Worm (Caenorhabditis elegans) whole organism, L4 larva: ENCODE results near the gene T26C5.3.
A peak's percentile ranks its signal among the peaks of the same experiment; 100 is the strongest.

Experiments used
- D1046.2 ChIP-seq: fragments of 200-800 bp; sonication (Bioruptor generic); IDR thresholded peaks from 2 replicates; pipeline ENCODE4 v1.3.6; 2022; ENCODE audit warnings: missing genetic modification characterization, missing compliant biosample characterization
- T20F7.1 ChIP-seq: fragments of 200-800 bp; sonication (Bioruptor generic); optimal IDR thresholded peaks from 2 replicates; lab custom pipeline; 2018; ENCODE audit warnings: mild to moderate bottlenecking, missing genetic modification characterization, missing compliant biosample characterization
- Y75B8A.6 ChIP-seq: fragments of 200-800 bp; sonication (Bioruptor generic); IDR thresholded peaks from 2 replicates; pipeline ENCODE4 v1.3.6; 2022; ENCODE audit warnings: missing genetic modification reagents, missing genetic modification characterization, missing compliant biosample characterization
- aha-1 ChIP-seq: fragments of 150-350 bp; peaks from one replicate; lab custom pipeline; 2014; ENCODE audit warnings: missing biosample characterization, missing genetic modification characterization
- ceh-28 ChIP-seq: fragments of 150-350 bp; optimal IDR thresholded peaks from 2 replicates; lab custom pipeline; 2014; ENCODE audit warnings: missing biosample characterization, missing genetic modification reagents, missing genetic modification characterization
- ceh-44 ChIP-seq: fragments of 200-800 bp; sonication (Bioruptor generic); IDR thresholded peaks from 2 replicates; pipeline ENCODE4 v1.3.6; 2022; ENCODE audit warnings: missing genetic modification reagents, missing genetic modification characterization, missing compliant biosample characterization
- ces-1 ChIP-seq: fragments of 150-350 bp; sonication (generic microtip); optimal IDR thresholded peaks from 4 replicates; lab custom pipeline; 2014; ENCODE audit warnings: missing biosample characterization, missing genetic modification reagents, missing genetic modification characterization
- cey-2 ChIP-seq: sonication (generic microtip); optimal IDR thresholded peaks from 3 replicates; lab custom pipeline; 2017; ENCODE audit warnings: missing genetic modification characterization, mild to moderate bottlenecking, missing compliant biosample characterization, antibody characterized with exemption, borderline replicate concordance; ENCODE audit not compliant: insufficient read depth
- dmd-9 ChIP-seq: fragments of 200-800 bp; sonication (Bioruptor generic); IDR thresholded peaks from 2 replicates; pipeline ENCODE4 v1.3.6; 2022; ENCODE audit warnings: missing genetic modification reagents, missing genetic modification characterization, missing compliant biosample characterization
- dpl-1 ChIP-seq: fragments of 150-350 bp; optimal IDR thresholded peaks from 2 replicates; lab custom pipeline; 2014; ENCODE audit warnings: missing biosample characterization, missing genetic modification reagents, missing genetic modification characterization
- dve-1 ChIP-seq: sonication (generic microtip); optimal IDR thresholded peaks from 2 replicates; lab custom pipeline; 2017; ENCODE audit warnings: antibody characterized with exemption, mild to moderate bottlenecking, missing genetic modification characterization, missing compliant biosample characterization; ENCODE audit not compliant: insufficient read depth
- egl-43 ChIP-seq: fragments of 200-800 bp; sonication (Bioruptor generic); IDR thresholded peaks from 2 replicates; pipeline ENCODE4 v1.3.6; 2022; ENCODE audit warnings: missing genetic modification reagents, missing genetic modification characterization, missing compliant biosample characterization
- fkh-10 ChIP-seq: fragments of 150-350 bp; optimal IDR thresholded peaks from 2 replicates; lab custom pipeline; 2014; ENCODE audit warnings: missing biosample characterization, missing genetic modification reagents, missing genetic modification characterization
- gei-8 ChIP-seq: fragments of 200-800 bp; sonication (Bioruptor generic); optimal IDR thresholded peaks from 2 replicates; lab custom pipeline; 2018; ENCODE audit warnings: mild to moderate bottlenecking, missing genetic modification characterization, missing compliant biosample characterization
- hif-1 ChIP-seq, 2 experiments: sonication (generic microtip); optimal IDR thresholded peaks; 2 replicates each; lab custom pipeline; 2016 to 2017; ENCODE audit warnings: missing compliant biosample characterization in 2 of 2, missing genetic modification characterization in 2 of 2, missing genetic modification reagents in 2 of 2, missing genotype in 2 of 2, mild to moderate bottlenecking in 1 of 2
- hlh-11 ChIP-seq: fragments of 200-800 bp; sonication (Bioruptor generic); optimal IDR thresholded peaks from 2 replicates; lab custom pipeline; 2018; ENCODE audit warnings: mild to moderate bottlenecking, missing genetic modification characterization, missing compliant biosample characterization
- hmg-1.1 ChIP-seq: fragments of 200-800 bp; sonication (Bioruptor generic); IDR thresholded peaks from 2 replicates; pipeline ENCODE4 v1.3.6; 2022; ENCODE audit warnings: missing genetic modification reagents, missing genetic modification characterization, missing compliant biosample characterization
- lin-1 ChIP-seq: fragments of 200-800 bp; sonication (Bioruptor generic); IDR thresholded peaks from 2 replicates; pipeline ENCODE4 v1.3.6; 2022; ENCODE audit warnings: missing genetic modification reagents, missing genetic modification characterization, missing compliant biosample characterization
- lin-29 ChIP-seq: fragments of 200-800 bp; sonication (Bioruptor generic); IDR thresholded peaks from 2 replicates; pipeline ENCODE4 v1.3.6; 2022; ENCODE audit warnings: missing genetic modification reagents, missing genetic modification characterization, missing compliant biosample characterization
- lin-38 ChIP-seq: fragments of 200-800 bp; sonication (Bioruptor generic); IDR thresholded peaks from 2 replicates; pipeline ENCODE4 v1.3.6; 2022; ENCODE audit warnings: missing genetic modification reagents, missing genetic modification characterization, missing compliant biosample characterization
- lin-39 ChIP-seq: fragments of 150-350 bp; optimal IDR thresholded peaks from 2 replicates; lab custom pipeline; 2014; ENCODE audit warnings: missing biosample characterization, missing genetic modification reagents, missing genetic modification characterization
- madf-9 ChIP-seq: fragments of 200-800 bp; sonication (Bioruptor generic); conservative IDR thresholded peaks from 2 replicates; pipeline ENCODE4 v1.3.6; 2022; ENCODE audit warnings: missing genetic modification reagents, missing genetic modification characterization, missing compliant biosample characterization
- mdl-1 ChIP-seq, 2 experiments: fragments of 150-350 bp in 1 of 2; sonication (generic microtip) in 1 of 2; optimal IDR thresholded peaks; 2 replicates each; lab custom pipeline; 2014 to 2017; ENCODE audit warnings: missing biosample characterization in 2 of 2, missing genetic modification characterization in 2 of 2
- mdt-29 ChIP-seq: fragments of 200-800 bp; sonication (Bioruptor generic); IDR thresholded peaks from 2 replicates; pipeline ENCODE4 v1.3.6; 2022; ENCODE audit warnings: missing genetic modification reagents, missing genetic modification characterization, missing compliant biosample characterization
- mep-1 ChIP-seq: fragments of 150-350 bp; sonication (generic microtip); optimal IDR thresholded peaks from 3 replicates; lab custom pipeline; 2014; ENCODE audit warnings: missing biosample characterization, missing genetic modification characterization
- mes-2 ChIP-seq: sonication (generic microtip); optimal IDR thresholded peaks from 2 replicates; lab custom pipeline; 2016; ENCODE audit warnings: missing genotype, mild to moderate bottlenecking, missing genetic modification characterization, missing compliant biosample characterization; ENCODE audit not compliant: poor library complexity, severe bottlenecking
- nhr-10 ChIP-seq: fragments of 150-350 bp; optimal IDR thresholded peaks from 2 replicates; lab custom pipeline; 2014; ENCODE audit warnings: missing biosample characterization, missing genetic modification characterization
- nhr-25 ChIP-seq: sonication (generic microtip); optimal IDR thresholded peaks from 2 replicates; lab custom pipeline; 2017; ENCODE audit warnings: missing genetic modification characterization, mild to moderate bottlenecking, missing compliant biosample characterization, antibody characterized with exemption, moderate library complexity, borderline replicate concordance; ENCODE audit not compliant: insufficient read depth
- nhr-28 ChIP-seq: fragments of 150-350 bp; optimal IDR thresholded peaks from 2 replicates; lab custom pipeline; 2014; ENCODE audit warnings: missing biosample characterization, missing genetic modification characterization
- nhr-41 ChIP-seq: fragments of 200-800 bp; sonication (Bioruptor generic); IDR thresholded peaks from 2 replicates; pipeline ENCODE4 v1.3.6; 2022; ENCODE audit warnings: missing genetic modification reagents, missing genetic modification characterization, missing compliant biosample characterization
- nhr-42 ChIP-seq: fragments of 200-800 bp; sonication (Bioruptor generic); IDR thresholded peaks from 2 replicates; pipeline ENCODE4 v1.3.6; 2022; ENCODE audit warnings: missing genetic modification characterization, missing compliant biosample characterization
- nhr-48 ChIP-seq: sonication (generic microtip); optimal IDR thresholded peaks from 2 replicates; lab custom pipeline; 2016; ENCODE audit warnings: mild to moderate bottlenecking, missing genetic modification characterization, missing compliant biosample characterization
- nhr-77 ChIP-seq: fragments of 150-350 bp; optimal IDR thresholded peaks from 2 replicates; lab custom pipeline; 2014; ENCODE audit warnings: missing biosample characterization, missing genetic modification characterization
- pha-4 ChIP-seq, 2 experiments: fragments of 150-350 bp in 1 of 2; fragments of 200-800 bp in 1 of 2; sonication (Bioruptor generic) in 1 of 2; IDR thresholded peaks in 1 of 2; optimal IDR thresholded peaks in 1 of 2; 2 replicates each; pipeline versions ENCODE4 v1.3.6 to Lab custom; 2014 to 2022; ENCODE audit warnings: missing genetic modification characterization in 2 of 2, missing genetic modification reagents in 2 of 2, missing biosample characterization in 1 of 2, missing compliant biosample characterization in 1 of 2
- rbr-2 ChIP-seq: sonication (generic microtip); optimal IDR thresholded peaks from 2 replicates; lab custom pipeline; 2016; ENCODE audit warnings: missing genotype, missing genetic modification characterization, missing compliant biosample characterization
- saeg-2 ChIP-seq: fragments of 200-800 bp; sonication (Bioruptor generic); IDR thresholded peaks from 2 replicates; pipeline ENCODE4 v1.3.6; 2022; ENCODE audit warnings: missing genetic modification reagents, missing genetic modification characterization, missing compliant biosample characterization
- set-16 ChIP-seq: fragments of 200-800 bp; sonication (Bioruptor generic); IDR thresholded peaks from 2 replicates; pipeline ENCODE4 v1.3.6; 2022; ENCODE audit warnings: missing genetic modification reagents, missing genetic modification characterization, missing compliant biosample characterization
- spr-1 ChIP-seq: sonication (generic microtip); optimal IDR thresholded peaks from 2 replicates; lab custom pipeline; 2016; ENCODE audit warnings: mild to moderate bottlenecking, missing genetic modification characterization, missing compliant biosample characterization
- unc-39 ChIP-seq: sonication (generic microtip); optimal IDR thresholded peaks from 2 replicates; lab custom pipeline; 2017; ENCODE audit warnings: missing biosample characterization, missing genetic modification characterization
- zag-1 ChIP-seq: fragments of 150-350 bp; optimal IDR thresholded peaks from 2 replicates; lab custom pipeline; 2014; ENCODE audit warnings: missing biosample characterization, missing genetic modification characterization
- zfp-3 ChIP-seq: fragments of 200-800 bp; sonication (Bioruptor generic); conservative IDR thresholded peaks from 2 replicates; pipeline ENCODE4 v1.3.6; 2022; ENCODE audit warnings: missing genetic modification reagents, missing genetic modification characterization, missing compliant biosample characterization
- ztf-7 ChIP-seq: fragments of 150-350 bp; optimal IDR thresholded peaks from 2 replicates; lab custom pipeline; 2014; ENCODE audit warnings: missing biosample characterization, missing genetic modification characterization

The T26C5.3 gene

DNA sequence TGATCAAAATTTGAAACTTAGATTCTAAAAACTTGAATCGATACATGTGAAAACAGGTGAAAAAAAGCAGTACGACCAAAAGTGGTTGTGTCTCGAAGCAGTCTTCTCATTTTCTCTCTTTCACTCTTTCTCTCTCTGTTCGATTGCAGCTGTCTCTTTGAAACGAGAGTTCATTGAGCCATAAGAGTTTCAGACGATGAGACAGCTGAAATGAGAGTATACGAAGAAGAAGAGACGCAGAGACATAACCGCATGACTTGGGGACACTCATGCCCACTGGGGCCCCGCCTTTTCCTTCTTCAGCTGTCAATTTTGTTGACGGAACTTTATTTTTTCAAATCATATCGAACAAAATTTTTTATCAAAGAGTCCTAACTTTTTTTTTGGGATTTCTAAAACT, 37.6 kb downstream of the T26C5.3 start (continued):
- TF ChIP-seq nhr-77 (peak; percentile 67), ceh-28 (tag; lab: Kevin White, UChicago) (peak; percentile 19), D1046.2 (GFP tag; lab: Robert Waterston, UW) (0 out of 2 replicates have a peak, but pooled peaks have one; percentile 35), pha-4 (GFP tag; IDR thresholded peaks at IDR 0.05; lab: Robert Waterston, UW) (peak; percentile 72), pha-4 (tag; optimal IDR thresholded peaks at IDR 0.05; lab: Kevin White, UChicago) (peak; percentile 55), lin-39 (no peak), nhr-25 (tag; lab: Kevin White, UChicago) (peak; percentile 76), aha-1 (tag; lab: Kevin White, UChicago) (peak; percentile 78), egl-43 (GFP tag; lab: Robert Waterston, UW) (0 out of 2 replicates have a peak, but pooled peaks have one; percentile 65), mdt-29 (GFP tag; lab: Robert Waterston, UW) (peak; percentile 60; the same call in 1 of the 2 replicates), nhr-41 (no peak), fkh-10 (peak; percentile 60), madf-9 (GFP tag; lab: Robert Waterston, UW) (0 out of 2 replicates have a peak, but pooled peaks have one; percentile 38), Y75B8A.6 (GFP tag; lab: Robert Waterston, UW) (no peak), hif-1 (tag; optimal IDR thresholded peaks at IDR 0.05; lab: Kevin White, UChicago) (peak in 1 of 2 experiments; percentile 71), dve-1 (peak; percentile 62), nhr-48 (tag; lab: Kevin White, UChicago) (peak; percentile 79), T20F7.1 (GFP tag; lab: Kevin White, UChicago) (peak; percentile 65), nhr-42 (GFP tag; lab: Robert Waterston, UW) (peak; percentile 72; the same call in 1 of the 2 replicates), dpl-1 (peak; percentile 50), rbr-2 (tag; lab: Kevin White, UChicago) (peak; percentile 77), hmg-1.1 (GFP tag; lab: Robert Waterston, UW) (peak; percentile 92), hlh-11 (tag; lab: Kevin White, UChicago) (peak; percentile 99), gei-8 (GFP tag; lab: Kevin White, UChicago) (peak; percentile 49), set-16 (0 out of 2 replicates have a peak, but pooled peaks have one; percentile 25), saeg-2 (GFP tag; lab: Robert Waterston, UW) (no peak), ztf-7 (tag; lab: Kevin White, UChicago) (no peak), mdl-1 (tag; optimal IDR thresholded peaks at IDR 0.05; lab: Kevin White, UChicago) (peak; percentile 50 to 91), spr-1 (tag; lab: Kevin White, UChicago) (peak; percentile 65), lin-1 (GFP tag; lab: Robert Waterston, UW) (peak; percentile 83), ceh-44 (GFP tag; lab: Robert Waterston, UW) (no peak)

ce11 chrII:9274734-9275133, 38.4 kb downstream of the T26C5.3 start:
- no peak for TF ChIP-seq dmd-9 (GFP tag; lab: Robert Waterston, UW)
- no peak for TF ChIP-seq madf-9 (GFP tag; lab: Robert Waterston, UW)
- TF ChIP-seq nhr-25 (tag; lab: Kevin White, UChicago) = no peak
- TF ChIP-seq T20F7.1 (GFP tag; lab: Kevin White, UChicago) = peak; percentile 2
- TF ChIP-seq egl-43 (GFP tag; lab: Robert Waterston, UW) = no peak
- no peak for TF ChIP-seq zag-1 (tag; lab: Kevin White, UChicago)
- TF ChIP-seq zfp-3 (GFP tag; lab: Robert Waterston, UW) = 0 out of 2 replicates have a peak, but pooled peaks have one; percentile 38
- TF ChIP-seq nhr-28 = no peak
- no peak for TF ChIP-seq lin-29 (GFP tag; lab: Robert Waterston, UW)
- TF ChIP-seq ces-1 (GFP tag; lab: Kevin White, UChicago) = no peak
- TF ChIP-seq set-16 = no peak
- peak; percentile 72 for TF ChIP-seq mep-1 (tag; lab: Kevin White, UChicago)
- TF ChIP-seq aha-1 (tag; lab: Kevin White, UChicago) = peak; percentile 52
- no peak for TF ChIP-seq nhr-10
- TF ChIP-seq unc-39 (tag; lab: Kevin White, UChicago) = no peak
- TF ChIP-seq cey-2 = no peak
- TF ChIP-seq mes-2 (tag; lab: Kevin White, UChicago) = no peak
- TF ChIP-seq lin-38 (GFP tag; lab: Robert Waterston, UW) = 0 out of 2 replicates have a peak, but pooled peaks have one; percentile 13
- TF ChIP-seq hmg-1.1 (GFP tag; lab: Robert Waterston, UW) = no peak
